Fruit fly (Drosophila melanogaster) whole organism, embryonic: ENCODE measurements around the gene Clk.
A peak's percentile ranks its signal among the peaks of the same experiment; 100 is the strongest.

ENCODE experiments used
- Atf3 ChIP-seq: fragments of 200-800 bp; sonication (Bioruptor generic); optimal IDR thresholded peaks from 3 replicates; lab custom pipeline; 2016; ENCODE audit warnings: missing biosample characterization, missing genetic modification characterization
- BtbVII ChIP-seq: fragments of 200-800 bp; sonication (Bioruptor generic); optimal IDR thresholded peaks from 3 replicates; lab custom pipeline; 2017; ENCODE audit warnings: missing biosample characterization, mild to moderate bottlenecking, missing genetic modification characterization
- CG10274 ChIP-seq: fragments of 200-800 bp; sonication (Bioruptor generic); optimal IDR thresholded peaks from 3 replicates; lab custom pipeline; 2017; ENCODE audit warnings: missing biosample characterization, mild to moderate bottlenecking, missing genetic modification characterization
- CG13123 ChIP-seq: fragments of 200-800 bp; sonication (Bioruptor generic); optimal IDR thresholded peaks from 2 replicates; lab custom pipeline; 2016; ENCODE audit warnings: missing biosample characterization, missing genetic modification characterization
- CG13775 ChIP-seq: fragments of 200-800 bp; sonication (Bioruptor generic); optimal IDR thresholded peaks from 3 replicates; lab custom pipeline; 2017; ENCODE audit warnings: missing biosample characterization, mild to moderate bottlenecking, missing genetic modification characterization
- CG14441 ChIP-seq: fragments of 200-800 bp; sonication (Bioruptor generic); IDR thresholded peaks from 2 replicates; pipeline ENCODE4 v1.3.6; 2022; ENCODE audit warnings: missing biosample characterization, missing genetic modification characterization
- CG15011 ChIP-seq: fragments of 200-800 bp; sonication (Bioruptor generic); optimal IDR thresholded peaks from 3 replicates; lab custom pipeline; 2018; ENCODE audit warnings: missing biosample characterization, mild to moderate bottlenecking, missing genetic modification characterization
- CG15269 ChIP-seq: fragments of 200-800 bp; sonication (Bioruptor generic); optimal IDR thresholded peaks from 2 replicates; lab custom pipeline; 2018; ENCODE audit warnings: missing biosample characterization, mild to moderate bottlenecking, missing genetic modification characterization, moderate library complexity
- CG15696 ChIP-seq: fragments of 200-800 bp; sonication (Bioruptor generic); optimal IDR thresholded peaks from 2 replicates; lab custom pipeline; 2019; ENCODE audit warnings: missing biosample characterization, mild to moderate bottlenecking, missing genetic modification characterization, moderate library complexity
- CG1647 ChIP-seq: fragments of 200-800 bp; sonication (Bioruptor generic); optimal IDR thresholded peaks from 3 replicates; lab custom pipeline; 2016; ENCODE audit warnings: missing biosample characterization, missing genetic modification characterization
- CG16813 ChIP-seq: fragments of 200-800 bp; sonication (Bioruptor generic); IDR thresholded peaks from 3 replicates; pipeline ENCODE4 v1.3.6; 2022; ENCODE audit warnings: missing biosample characterization, missing genetic modification characterization; ENCODE audit not compliant: partially characterized antibody
- CG17829 ChIP-seq: fragments of 200-800 bp; optimal IDR thresholded peaks from 2 replicates; lab custom pipeline; 2019; ENCODE audit warnings: missing biosample characterization, mild to moderate bottlenecking, missing genetic modification characterization, moderate library complexity
- CG31441 ChIP-seq: fragments of 200-800 bp; sonication (Bioruptor generic); IDR thresholded peaks from 2 replicates; pipeline ENCODE4 v1.3.6; 2022; ENCODE audit warnings: missing biosample characterization, missing genetic modification characterization
- CG32767 ChIP-seq: fragments of 200-800 bp; sonication (Bioruptor generic); IDR thresholded peaks from 2 replicates; pipeline ENCODE4 v1.3.6; 2022; ENCODE audit warnings: missing biosample characterization, missing genetic modification characterization
- CG33557 ChIP-seq: fragments of 200-800 bp; sonication (Bioruptor generic); optimal IDR thresholded peaks from 2 replicates; lab custom pipeline; 2019; ENCODE audit warnings: missing biosample characterization, mild to moderate bottlenecking, missing genetic modification characterization, moderate library complexity
- CG4360 ChIP-seq: fragments of 200-800 bp; sonication (Bioruptor generic); IDR thresholded peaks from 2 replicates; pipeline ENCODE4 v1.3.6; 2022; ENCODE audit warnings: missing biosample characterization, missing genetic modification characterization
- CG6765 ChIP-seq: fragments of 200-800 bp; sonication (Bioruptor generic); optimal IDR thresholded peaks from 3 replicates; lab custom pipeline; 2017; ENCODE audit warnings: missing biosample characterization, mild to moderate bottlenecking, missing genetic modification characterization
- CG6813 ChIP-seq: fragments of 200-800 bp; sonication (Bioruptor generic); optimal IDR thresholded peaks from 2 replicates; lab custom pipeline; 2017; ENCODE audit warnings: missing biosample characterization, missing genetic modification characterization, mild to moderate bottlenecking, moderate library complexity, missing genetic modification reagents
- CG9437 ChIP-seq: fragments of 200-800 bp; sonication (Bioruptor generic); optimal IDR thresholded peaks from 2 replicates; lab custom pipeline; 2018; ENCODE audit warnings: missing biosample characterization, mild to moderate bottlenecking, missing genetic modification characterization
- CG9797 ChIP-seq: fragments of 200-800 bp; sonication (Bioruptor generic); optimal IDR thresholded peaks from 3 replicates; lab custom pipeline; 2018; ENCODE audit warnings: missing biosample characterization, mild to moderate bottlenecking, missing genetic modification characterization
- D19B ChIP-seq: fragments of 200-800 bp; sonication (Bioruptor generic); optimal IDR thresholded peaks from 2 replicates; lab custom pipeline; 2017; ENCODE audit warnings: missing biosample characterization, mild to moderate bottlenecking, missing genetic modification characterization
- Ets65A ChIP-seq: fragments of 200-800 bp; sonication (Bioruptor generic); peaks from one replicate; lab custom pipeline; 2016; ENCODE audit warnings: missing biosample characterization, missing genetic modification characterization
- Gug ChIP-seq: fragments of 200-800 bp; sonication (Bioruptor generic); IDR thresholded peaks from 4 replicates; pipeline ENCODE4 v1.3.6; 2022; ENCODE audit warnings: missing biosample characterization, missing genetic modification characterization
- HLHmδ ChIP-seq: fragments of 200-800 bp; sonication (Bioruptor generic); optimal IDR thresholded peaks from 2 replicates; lab custom pipeline; 2018; ENCODE audit warnings: missing biosample characterization, mild to moderate bottlenecking, missing genetic modification characterization, moderate library complexity
- HmgZ ChIP-seq: fragments of 200-800 bp; sonication (Bioruptor generic); optimal IDR thresholded peaks from 2 replicates; lab custom pipeline; 2018; ENCODE audit warnings: missing biosample characterization, mild to moderate bottlenecking, missing genetic modification characterization
- Lhr ChIP-seq: fragments of 200-800 bp; sonication (Bioruptor generic); optimal IDR thresholded peaks from 3 replicates; lab custom pipeline; 2017; ENCODE audit warnings: mild to moderate bottlenecking, missing biosample characterization, missing genetic modification reagents, missing genetic modification characterization
- Lim3 ChIP-seq: fragments of 200-800 bp; sonication (Bioruptor generic); IDR thresholded peaks from 2 replicates; pipeline ENCODE4 v1.3.6; 2022; ENCODE audit warnings: missing biosample characterization, missing genetic modification characterization
- Meics ChIP-seq: fragments of 200-800 bp; sonication (Bioruptor generic); optimal IDR thresholded peaks from 2 replicates; lab custom pipeline; 2017; ENCODE audit warnings: missing biosample characterization, mild to moderate bottlenecking, missing genetic modification characterization
- Pdp1 ChIP-seq, 2 experiments: fragments of 200-800 bp; sonication (Bioruptor generic); optimal IDR thresholded peaks; 3 replicates each; lab custom pipeline; 2016; ENCODE audit warnings: missing biosample characterization in 2 of 2, missing genetic modification characterization in 2 of 2, mild to moderate bottlenecking in 1 of 2, moderate library complexity in 1 of 2
- Sry-δ ChIP-seq: fragments of 200-800 bp; sonication (Bioruptor generic); optimal IDR thresholded peaks from 2 replicates; lab custom pipeline; 2016; ENCODE audit warnings: missing biosample characterization, missing genetic modification characterization
- abd-A ChIP-seq: fragments of 200-800 bp; sonication (Bioruptor generic); optimal IDR thresholded peaks from 3 replicates; lab custom pipeline; 2019; ENCODE audit warnings: missing biosample characterization, mild to moderate bottlenecking, missing genetic modification characterization, moderate library complexity
- ap ChIP-seq: fragments of 200-800 bp; sonication (Bioruptor generic); IDR thresholded peaks from 2 replicates; pipeline ENCODE4 v1.3.6; 2022; ENCODE audit warnings: missing biosample characterization, missing genetic modification characterization
- ash1 ChIP-seq: fragments of 200-800 bp; sonication (Bioruptor generic); optimal IDR thresholded peaks from 2 replicates; lab custom pipeline; 2018; ENCODE audit warnings: missing biosample characterization, mild to moderate bottlenecking, missing genetic modification characterization
- btn ChIP-seq: fragments of 200-800 bp; sonication (Bioruptor generic); optimal IDR thresholded peaks from 2 replicates; lab custom pipeline; 2016; ENCODE audit warnings: missing biosample characterization, missing genetic modification characterization
- crc ChIP-seq: fragments of 200-800 bp; sonication (Bioruptor generic); optimal IDR thresholded peaks from 2 replicates; lab custom pipeline; 2016; ENCODE audit warnings: missing biosample characterization, missing genetic modification characterization
- dysf ChIP-seq: fragments of 200-800 bp; sonication (Bioruptor generic); IDR thresholded peaks from 3 replicates; pipeline ENCODE4 v1.3.6; 2022; ENCODE audit warnings: missing biosample characterization, missing genetic modification characterization
- fru ChIP-seq: fragments of >200 bp; optimal IDR thresholded peaks from 2 replicates; lab custom pipeline; 2017
- ftz-f1 ChIP-seq: fragments of 200-800 bp; sonication (Bioruptor generic); optimal IDR thresholded peaks from 2 replicates; lab custom pipeline; 2016; ENCODE audit warnings: missing biosample characterization, missing genetic modification characterization
- grau ChIP-seq: fragments of 200-800 bp; optimal IDR thresholded peaks from 3 replicates; lab custom pipeline; 2019; ENCODE audit warnings: missing biosample characterization, mild to moderate bottlenecking, missing genetic modification characterization, moderate library complexity
- insv ChIP-seq, 2 experiments: fragments of 200-800 bp; sonication (Bioruptor generic); optimal IDR thresholded peaks; 3 replicates each; lab custom pipeline; 2016 to 2018; ENCODE audit warnings: missing biosample characterization in 2 of 2, missing genetic modification characterization in 2 of 2
- jing ChIP-seq: fragments of 200-800 bp; sonication (Bioruptor generic); optimal IDR thresholded peaks from 2 replicates; lab custom pipeline; 2018; ENCODE audit warnings: missing biosample characterization, mild to moderate bottlenecking, missing genetic modification characterization
- jumu ChIP-seq: fragments of 200-800 bp; sonication (Bioruptor generic); optimal IDR thresholded peaks from 3 replicates; lab custom pipeline; 2016; ENCODE audit warnings: missing biosample characterization, missing genetic modification characterization
- pfk ChIP-seq: fragments of 200-800 bp; sonication (Bioruptor generic); optimal IDR thresholded peaks from 2 replicates; lab custom pipeline; 2018; ENCODE audit warnings: missing biosample characterization, mild to moderate bottlenecking, missing genetic modification characterization, moderate library complexity
- pros ChIP-seq: fragments of 200-800 bp; sonication (Bioruptor generic); optimal IDR thresholded peaks from 3 replicates; lab custom pipeline; 2019; ENCODE audit warnings: missing biosample characterization, mild to moderate bottlenecking, missing genetic modification characterization, moderate library complexity
- row ChIP-seq: fragments of 200-800 bp; sonication (Bioruptor generic); IDR thresholded peaks from 3 replicates; pipeline ENCODE4 v1.3.6; 2022; ENCODE audit warnings: missing biosample characterization, missing genetic modification characterization
- run ChIP-seq: fragments of 200-800 bp; sonication (Bioruptor generic); optimal IDR thresholded peaks from 3 replicates; lab custom pipeline; 2018; ENCODE audit warnings: missing biosample characterization, mild to moderate bottlenecking, missing genetic modification characterization
- sr ChIP-seq: fragments of 200-800 bp; sonication (Bioruptor generic); IDR thresholded peaks from 3 replicates; pipeline ENCODE4 v1.3.6; 2022; ENCODE audit warnings: missing biosample characterization, missing genetic modification characterization
- tll ChIP-seq, 2 experiments: fragments of 200-800 bp in 1 of 2; fragments of >200 bp in 1 of 2; sonication (Bioruptor generic) in 1 of 2; optimal IDR thresholded peaks; 2 replicates each; lab custom pipeline; 2017 to 2019; ENCODE audit warnings: missing biosample characterization in 2 of 2, missing genetic modification characterization in 2 of 2, mild to moderate bottlenecking in 1 of 2, moderate library complexity in 1 of 2
- trem ChIP-seq: fragments of 200-800 bp; optimal IDR thresholded peaks from 3 replicates; lab custom pipeline; 2019; ENCODE audit warnings: missing biosample characterization, mild to moderate bottlenecking, missing genetic modification characterization, moderate library complexity
- vvl ChIP-seq: fragments of 200-800 bp; sonication (Bioruptor generic); IDR thresholded peaks from 2 replicates; pipeline ENCODE4 v1.3.6; 2022; ENCODE audit warnings: missing biosample characterization, missing genetic modification characterization
- yki ChIP-seq: fragments of >200 bp; optimal IDR thresholded peaks from 3 replicates; lab custom pipeline; 2018
- zfh2 ChIP-seq: fragments of 200-800 bp; sonication (Bioruptor generic); optimal IDR thresholded peaks from 2 replicates; lab custom pipeline; 2016; ENCODE audit warnings: missing biosample characterization, missing genetic modification characterization

The Clk gene

DNA sequence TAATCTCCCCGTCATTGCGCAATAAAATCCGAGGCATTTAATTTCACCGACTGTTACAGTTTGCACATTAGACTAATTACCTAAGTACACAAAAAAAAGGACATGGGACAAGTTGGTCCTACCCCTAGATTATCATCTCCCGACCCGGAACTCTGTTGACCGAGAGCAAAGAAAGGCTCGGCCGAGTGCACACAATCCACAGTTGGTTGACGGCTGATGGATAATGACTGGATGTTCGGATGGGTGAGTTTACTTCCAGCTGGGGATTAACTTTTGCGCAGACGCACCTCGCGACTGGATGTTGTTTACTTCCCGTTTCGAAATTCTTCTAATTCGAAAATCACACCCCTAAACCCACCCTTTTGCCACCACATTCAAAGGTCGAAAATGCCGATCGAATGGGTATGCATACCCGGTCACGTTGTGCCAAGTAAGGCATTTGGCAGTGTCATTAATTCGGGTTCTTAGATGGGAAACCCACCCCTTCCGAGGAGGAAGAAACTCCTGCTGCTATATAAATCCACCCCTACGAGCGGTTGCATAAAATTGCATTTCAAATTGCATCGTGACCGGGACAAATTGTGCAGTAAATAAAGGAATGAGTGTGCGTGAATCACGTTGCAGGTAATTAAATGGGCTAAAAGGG is 61.0 kb downstream of the Clk start (continued):
- TF ChIP-seq tll (GFP tag; optimal IDR thresholded peaks at IDR 0.05; lab: Kevin White, UChicago) (peak in 1 of 2 experiments; percentile 92), jing (GFP tag; lab: Kevin White, UChicago) (no peak), CG9797 (no peak), row (GFP tag; lab: Robert Waterston, UW) (no peak), CG10274 (GFP tag; lab: Kevin White, UChicago) (no peak), CG15011 (GFP tag; lab: Kevin White, UChicago) (no peak), D19B (GFP tag; lab: Kevin White, UChicago) (no peak), CG33557 (no peak), ash1 (no peak), Lim3 (GFP tag; lab: Robert Waterston, UW) (no peak), CG4360 (no peak), CG9437 (GFP tag; lab: Kevin White, UChicago) (no peak), CG31441 (GFP tag; lab: Robert Waterston, UW) (no peak), yki (lab: Kevin White, UChicago) (no peak), sr (GFP tag; lab: Robert Waterston, UW) (no peak), trem (no peak), Pdp1 (GFP tag; optimal IDR thresholded peaks at IDR 0.05; lab: Kevin White, UChicago) (no peak), CG13775 (no peak), CG16813 (GFP tag; lab: Robert Waterston, UW) (no peak), CG1647 (GFP tag; lab: Kevin White, UChicago) (no peak), HmgZ (tag; lab: Kevin White, UChicago) (no peak), insv (GFP tag; optimal IDR thresholded peaks at IDR 0.05; lab: Kevin White, UChicago) (peak in 1 of 2 experiments; percentile 63), Gug (no peak), vvl (GFP tag; lab: Robert Waterston, UW) (no peak), pfk (GFP tag; lab: Kevin White, UChicago) (no peak), Meics (no peak), crc (GFP tag; lab: Kevin White, UChicago) (no peak), btn (GFP tag; lab: Kevin White, UChicago) (no peak), Ets65A (GFP tag; lab: Kevin White, UChicago) (peak; percentile 60), CG17829 (tag; lab: Kevin White, UChicago) (no peak), jumu (no peak), CG14441 (GFP tag; lab: Robert Waterston, UW) (no peak), ap (GFP tag; lab: Robert Waterston, UW) (no peak), ftz-f1 (GFP tag; lab: Kevin White, UChicago) (no peak), pros (GFP tag; lab: Kevin White, UChicago) (peak; percentile 99), dysf (no peak), CG15696 (tag; lab: Kevin White, UChicago) (no peak), run (tag; lab: Kevin White, UChicago) (no peak), CG13123 (no peak), CG6813 (GFP tag; lab: Kevin White, UChicago) (no peak), grau (no peak), Sry-δ (GFP tag; lab: Kevin White, UChicago) (no peak), Lhr (GFP tag; lab: Kevin White, UChicago) (no peak), CG6765 (GFP tag; lab: Kevin White, UChicago) (no peak), HLHmδ (GFP tag; lab: Kevin White, UChicago) (no peak), abd-A (tag; lab: Kevin White, UChicago) (no peak), BtbVII (no peak), Atf3 (no peak), CG15269 (tag; lab: Kevin White, UChicago) (no peak), fru (no peak), zfh2 (no peak), CG32767 (no peak)
